Worm (Caenorhabditis elegans) whole organism, dauer: ENCODE results near the gene ippk-1.

Experiments
- unc-62 ChIP-seq: sonication (generic microtip); optimal IDR thresholded peaks from 2 replicates; lab custom pipeline; 2017; ENCODE audit warnings: missing biosample characterization, missing genetic modification reagents, missing genetic modification characterization

Gene ippk-1

ce11 chrII:12052136-12052535 is 9.4 kb downstream of the ippk-1 start:
- no peak for TF ChIP-seq unc-62 (GFP tag; lab: Kevin White, UChicago)

ce11 chrII:12052924-12053323 is 10.2 kb downstream of the ippk-1 start:
- no peak for TF ChIP-seq unc-62 (GFP tag; lab: Kevin White, UChicago)

ce11 chrII:12053486-12053885 is 10.8 kb downstream of the ippk-1 start:
- TF ChIP-seq unc-62 (GFP tag; lab: Kevin White, UChicago) = no peak

ce11 chrII:12054150-12054549 is 11.4 kb downstream of the ippk-1 start:
- TF ChIP-seq unc-62 (GFP tag; lab: Kevin White, UChicago) = no peak

- TF ChIP-seq unc-62 (GFP tag; lab: Kevin White, UChicago) = no peak
Observed at ce11 chrII:12054558-12054957, 11.8 kb downstream of the ippk-1 start.

ce11 chrII:12055408-12056140 is 12.9 kb downstream of the ippk-1 start:
- TF ChIP-seq unc-62 (GFP tag; lab: Kevin White, UChicago) = no peak

ce11 chrII:12058298-12058697 is 15.6 kb downstream of the ippk-1 start:
- TF ChIP-seq unc-62 (GFP tag; lab: Kevin White, UChicago) = no peak

ce11 chrII:12059872-12060271 is 17.2 kb downstream of the ippk-1 start:
- no peak for TF ChIP-seq unc-62 (GFP tag; lab: Kevin White, UChicago)

ce11 chrII:12062521-12062920 is 19.8 kb downstream of the ippk-1 start, which contains the start of gene arrd-7:
TSS of gene arrd-7 (minus strand) at chrII:12062621.
- no peak for TF ChIP-seq unc-62 (GFP tag; lab: Kevin White, UChicago)

ce11 chrII:12063076-12063475 is 20.4 kb downstream of the ippk-1 start:
- TF ChIP-seq unc-62 (GFP tag; lab: Kevin White, UChicago) = no peak

ce11 chrII:12064680-12065135 is 22.0 kb downstream of the ippk-1 start, which contains the start of gene arrd-8:
TSS of gene arrd-8 (plus strand) at chrII:12065085.
- no peak for TF ChIP-seq unc-62 (GFP tag; lab: Kevin White, UChicago)

- no peak for TF ChIP-seq unc-62 (GFP tag; lab: Kevin White, UChicago)
Observed at ce11 chrII:12067451-12068076, 24.9 kb downstream of the ippk-1 start, which contains the start of gene Y17G7B.22. TSS of gene Y17G7B.22 (plus strand) at chrII:12068026.

- no peak for TF ChIP-seq unc-62 (GFP tag; lab: Kevin White, UChicago)
Observed at ce11 chrII:12071243-12071642, 28.5 kb downstream of the ippk-1 start.

- no peak for TF ChIP-seq unc-62 (GFP tag; lab: Kevin White, UChicago)
Observed at ce11 chrII:12076355-12076754, 33.6 kb downstream of the ippk-1 start.

ce11 chrII:12077281-12077680 is 34.6 kb downstream of the ippk-1 start:
- TF ChIP-seq unc-62 (GFP tag; lab: Kevin White, UChicago) = no peak

- no peak for TF ChIP-seq unc-62 (GFP tag; lab: Kevin White, UChicago)
Observed at ce11 chrII:12080015-12080414, 37.3 kb downstream of the ippk-1 start.

- TF ChIP-seq unc-62 (GFP tag; lab: Kevin White, UChicago) = no peak
Observed at ce11 chrII:12081454-12081853, 38.7 kb downstream of the ippk-1 start.
